Worm (Caenorhabditis elegans) whole organism, L2 larva: Measurements from ENCODE around the gene srd-32.

ENCODE experiments used
- C34F6.9 ChIP-seq: fragments of 150-350 bp; optimal IDR thresholded peaks from 2 replicates; lab custom pipeline; 2014; ENCODE audit warnings: missing biosample characterization, missing genetic modification characterization
- F13H6.1 ChIP-seq: sonication (generic microtip); optimal IDR thresholded peaks from 2 replicates; lab custom pipeline; 2016; ENCODE audit warnings: missing genetic modification characterization, missing compliant biosample characterization
- Y55F3AM.14 ChIP-seq: fragments of 200-800 bp; sonication (Bioruptor generic); optimal IDR thresholded peaks from 2 replicates; lab custom pipeline; 2018; ENCODE audit warnings: mild to moderate bottlenecking, missing genetic modification characterization, missing compliant biosample characterization
- ZK546.5 ChIP-seq: sonication (generic microtip); optimal IDR thresholded peaks from 2 replicates; lab custom pipeline; 2017; ENCODE audit warnings: missing biosample characterization, missing genetic modification characterization
- alr-1 ChIP-seq: fragments of 150-350 bp; optimal IDR thresholded peaks from 2 replicates; lab custom pipeline; 2014; ENCODE audit warnings: missing biosample characterization, missing genetic modification characterization
- aly-2 ChIP-seq: fragments of 150-350 bp; optimal IDR thresholded peaks from 2 replicates; lab custom pipeline; 2014; ENCODE audit warnings: missing biosample characterization, missing genetic modification characterization
- ama-1 ChIP-seq: fragments of 150-350 bp; optimal IDR thresholded peaks from 2 replicates; lab custom pipeline; 2018; ENCODE audit warnings: inconsistent platforms
- blmp-1 ChIP-seq: sonication (generic microtip); optimal IDR thresholded peaks from 2 replicates; lab custom pipeline; 2017; ENCODE audit warnings: missing genetic modification characterization, mild to moderate bottlenecking, missing compliant biosample characterization, antibody characterized with exemption, moderate library complexity; ENCODE audit not compliant: insufficient read depth
- ceh-16 ChIP-seq: fragments of 150-350 bp; optimal IDR thresholded peaks from 2 replicates; lab custom pipeline; 2014; ENCODE audit warnings: missing biosample characterization, missing genetic modification characterization
- ceh-82 ChIP-seq: fragments of 150-350 bp; optimal IDR thresholded peaks from 2 replicates; lab custom pipeline; 2014; ENCODE audit warnings: missing biosample characterization, missing genetic modification characterization
- crh-2 ChIP-seq: sonication (generic microtip); optimal IDR thresholded peaks from 2 replicates; lab custom pipeline; 2017; ENCODE audit warnings: missing biosample characterization, missing genetic modification characterization
- dmd-4 ChIP-seq: sonication (generic microtip); optimal IDR thresholded peaks from 2 replicates; lab custom pipeline; 2017; ENCODE audit warnings: missing biosample characterization, missing genetic modification characterization
- egl-27 ChIP-seq: sonication (generic microtip); optimal IDR thresholded peaks from 3 replicates; lab custom pipeline; 2017; ENCODE audit warnings: missing biosample characterization, missing genetic modification reagents, missing genetic modification characterization
- elt-1 ChIP-seq: fragments of 150-350 bp; optimal IDR thresholded peaks from 2 replicates; lab custom pipeline; 2014; ENCODE audit warnings: missing biosample characterization, missing genetic modification characterization
- elt-3 ChIP-seq: sonication (generic microtip); optimal IDR thresholded peaks from 2 replicates; lab custom pipeline; 2017; ENCODE audit warnings: missing biosample characterization, missing genetic modification characterization
- fos-1 ChIP-seq: fragments of 150-350 bp; optimal IDR thresholded peaks from 2 replicates; lab custom pipeline; 2014; ENCODE audit warnings: missing biosample characterization, missing genetic modification characterization
- gmeb-1 ChIP-seq: fragments of 150-350 bp; optimal IDR thresholded peaks from 2 replicates; lab custom pipeline; 2014; ENCODE audit warnings: missing biosample characterization, missing genetic modification characterization
- lin-11 ChIP-seq: fragments of 150-350 bp; sonication (generic microtip); optimal IDR thresholded peaks from 2 replicates; lab custom pipeline; 2014; ENCODE audit warnings: missing biosample characterization, missing genetic modification characterization, inconsistent platforms, mixed read lengths
- lin-13 ChIP-seq: fragments of 150-350 bp; optimal IDR thresholded peaks from 2 replicates; lab custom pipeline; 2014; ENCODE audit warnings: missing biosample characterization, missing genetic modification reagents, missing genetic modification characterization
- lin-39 ChIP-seq: fragments of 150-350 bp; optimal IDR thresholded peaks from 2 replicates; lab custom pipeline; 2014; ENCODE audit warnings: missing biosample characterization, missing genetic modification reagents, missing genetic modification characterization
- lsy-2 ChIP-seq, 2 experiments: fragments of 150-350 bp in 1 of 2; sonication (generic microtip) in 1 of 2; optimal IDR thresholded peaks; 2 replicates each; lab custom pipeline; 2014 to 2017; ENCODE audit warnings: missing biosample characterization in 2 of 2, missing genetic modification characterization in 2 of 2
- mbf-1 ChIP-seq: sonication (generic microtip); optimal IDR thresholded peaks from 2 replicates; lab custom pipeline; 2017; ENCODE audit warnings: missing biosample characterization, missing genetic modification characterization
- mdl-1 ChIP-seq, 2 experiments: fragments of 150-350 bp in 1 of 2; sonication (generic microtip) in 1 of 2; optimal IDR thresholded peaks; 2 replicates each; lab custom pipeline; 2017; ENCODE audit warnings: missing biosample characterization in 2 of 2, missing genetic modification characterization in 2 of 2
- nhr-11 ChIP-seq: fragments of 150-350 bp; optimal IDR thresholded peaks from 2 replicates; lab custom pipeline; 2014; ENCODE audit warnings: missing biosample characterization, missing genetic modification characterization
- nhr-129 ChIP-seq: fragments of 150-350 bp; optimal IDR thresholded peaks from 2 replicates; lab custom pipeline; 2014; ENCODE audit warnings: missing biosample characterization, missing genetic modification characterization
- nhr-21 ChIP-seq: fragments of 150-350 bp; optimal IDR thresholded peaks from 2 replicates; lab custom pipeline; 2014; ENCODE audit warnings: missing biosample characterization, missing genetic modification characterization
- nhr-237 ChIP-seq: fragments of 150-350 bp; optimal IDR thresholded peaks from 2 replicates; lab custom pipeline; 2014; ENCODE audit warnings: missing biosample characterization, missing genetic modification characterization
- nhr-25 ChIP-seq: fragments of 150-350 bp; sonication (generic microtip); optimal IDR thresholded peaks from 3 replicates; lab custom pipeline; 2014; ENCODE audit warnings: missing biosample characterization, missing genetic modification characterization
- nhr-77 ChIP-seq: fragments of 150-350 bp; optimal IDR thresholded peaks from 2 replicates; lab custom pipeline; 2014; ENCODE audit warnings: missing biosample characterization, missing genetic modification characterization
- sem-4 ChIP-seq: fragments of 150-350 bp; optimal IDR thresholded peaks from 2 replicates; lab custom pipeline; 2014; ENCODE audit warnings: missing biosample characterization, missing genetic modification reagents, missing genetic modification characterization
- skn-1 ChIP-seq: sonication (generic microtip); optimal IDR thresholded peaks from 2 replicates; lab custom pipeline; 2017; ENCODE audit warnings: missing biosample characterization, missing genetic modification characterization
- sma-3 ChIP-seq: sonication (generic microtip); optimal IDR thresholded peaks from 2 replicates; lab custom pipeline; 2016; ENCODE audit warnings: missing genetic modification reagents, missing genetic modification characterization, missing compliant biosample characterization
- sma-9 ChIP-seq, 2 experiments: fragments of 150-350 bp in 1 of 2; sonication (generic microtip) in 1 of 2; optimal IDR thresholded peaks; 2 replicates each; lab custom pipeline; 2014 to 2016; ENCODE audit warnings: missing genetic modification characterization in 2 of 2, mild to moderate bottlenecking in 1 of 2, missing biosample characterization in 1 of 2, missing compliant biosample characterization in 1 of 2, missing genetic modification reagents in 1 of 2, moderate library complexity in 1 of 2
- snpc-4 ChIP-seq: fragments of 150-350 bp; optimal IDR thresholded peaks from 2 replicates; lab custom pipeline; 2014; ENCODE audit warnings: missing biosample characterization, missing genetic modification characterization
- unc-39 ChIP-seq: fragments of 150-350 bp; optimal IDR thresholded peaks from 2 replicates; lab custom pipeline; 2014; ENCODE audit warnings: missing biosample characterization, missing genetic modification characterization
- unc-55 ChIP-seq: fragments of 150-350 bp; sonication (generic microtip); optimal IDR thresholded peaks from 3 replicates; lab custom pipeline; 2014; ENCODE audit warnings: missing biosample characterization, missing genetic modification reagents, missing genetic modification characterization
- unc-62 ChIP-seq: fragments of 150-350 bp; optimal IDR thresholded peaks from 2 replicates; lab custom pipeline; 2014; ENCODE audit warnings: missing biosample characterization, missing genetic modification reagents, missing genetic modification characterization
- zag-1 ChIP-seq: fragments of 150-350 bp; optimal IDR thresholded peaks from 2 replicates; lab custom pipeline; 2014; ENCODE audit warnings: missing biosample characterization, missing genetic modification characterization
- ztf-1 ChIP-seq: fragments of 200-800 bp; sonication (Bioruptor generic); conservative IDR thresholded peaks from 2 replicates; pipeline ENCODE4 v1.3.6; 2022; ENCODE audit warnings: missing genetic modification characterization, missing compliant biosample characterization
- ztf-11 ChIP-seq: sonication (generic microtip); optimal IDR thresholded peaks from 2 replicates; lab custom pipeline; 2017; ENCODE audit warnings: missing biosample characterization, missing genetic modification characterization
- ztf-4 ChIP-seq: fragments of 150-350 bp; optimal IDR thresholded peaks from 2 replicates; lab custom pipeline; 2014; ENCODE audit warnings: missing biosample characterization, missing genetic modification characterization

srd-32 gene

DNA sequence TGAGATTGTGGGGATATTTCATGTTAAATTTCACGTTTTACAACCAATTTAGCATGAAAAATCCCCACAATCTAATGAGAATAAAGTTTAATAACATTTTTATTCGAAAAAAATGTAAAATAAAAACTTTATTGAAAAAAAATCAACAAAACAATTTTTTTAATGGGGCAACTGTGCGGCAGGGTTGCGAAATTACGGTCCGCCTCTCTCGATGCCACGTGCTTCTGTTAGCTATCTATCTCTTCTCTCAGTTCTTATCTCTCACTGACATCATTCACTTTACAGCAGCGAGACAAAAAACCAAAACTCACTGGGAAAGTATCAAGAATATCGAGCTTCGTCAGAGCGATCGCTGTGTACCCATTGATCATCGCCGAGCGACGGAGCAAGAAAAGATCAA lies 44.9 kb upstream of the srd-32 start (continued):
- TF ChIP-seq sem-4 (tag; lab: Kevin White, UChicago) (no peak), fos-1 (tag; lab: Kevin White, UChicago) (peak; percentile 15)

DNA sequence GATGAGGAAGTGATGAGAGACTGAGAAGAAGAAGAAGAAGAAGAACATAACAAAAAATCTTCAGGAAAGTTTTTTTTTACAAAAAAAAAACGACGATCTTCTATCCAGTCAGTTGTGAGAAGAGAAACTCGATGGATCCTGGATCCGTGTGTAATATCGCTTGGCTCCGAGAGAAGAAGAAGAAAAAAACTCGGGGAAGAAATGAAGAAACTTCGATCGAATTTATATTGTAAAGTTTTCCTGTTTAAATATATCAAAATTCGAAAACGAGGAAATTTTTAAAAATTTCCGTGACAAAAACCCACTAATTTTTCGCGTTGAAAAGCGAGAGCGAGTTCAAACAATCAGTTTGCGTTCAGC lies 42.2 kb upstream of the srd-32 start, which contains the start of gene adss-1:
Gene adss-1, minus strand, starts transcription at position 101 of the 360 bp plus-strand sequence.
- TF ChIP-seq sma-9 (GFP tag; optimal IDR thresholded peaks at IDR 0.05; lab: Kevin White, UChicago) (no peak), sma-9 (tag; optimal IDR thresholded peaks at IDR 0.05; lab: Kevin White, UChicago) (no peak), nhr-237 (no peak), sem-4 (tag; lab: Kevin White, UChicago) (no peak), ceh-16 (tag; lab: Kevin White, UChicago) (no peak), F13H6.1 (tag; lab: Kevin White, UChicago) (no peak), nhr-11 (tag; lab: Kevin White, UChicago) (no peak), sma-3 (GFP tag; lab: Kevin White, UChicago) (no peak), nhr-21 (tag; lab: Kevin White, UChicago) (no peak), lin-13 (GFP tag; lab: Kevin White, UChicago) (no peak), ZK546.5 (tag; lab: Kevin White, UChicago) (no peak), elt-1 (tag; lab: Kevin White, UChicago) (no peak), unc-62 (GFP tag; lab: Kevin White, UChicago) (no peak), elt-3 (tag; lab: Kevin White, UChicago) (no peak), aly-2 (no peak), C34F6.9 (tag; lab: Kevin White, UChicago) (no peak), blmp-1 (tag; lab: Kevin White, UChicago) (no peak), mbf-1 (tag; lab: Kevin White, UChicago) (no peak), egl-27 (no peak), unc-55 (GFP tag; lab: Kevin White, UChicago) (no peak), lsy-2 (tag; optimal IDR thresholded peaks at IDR 0.05; lab: Kevin White, UChicago) (no peak)

DNA sequence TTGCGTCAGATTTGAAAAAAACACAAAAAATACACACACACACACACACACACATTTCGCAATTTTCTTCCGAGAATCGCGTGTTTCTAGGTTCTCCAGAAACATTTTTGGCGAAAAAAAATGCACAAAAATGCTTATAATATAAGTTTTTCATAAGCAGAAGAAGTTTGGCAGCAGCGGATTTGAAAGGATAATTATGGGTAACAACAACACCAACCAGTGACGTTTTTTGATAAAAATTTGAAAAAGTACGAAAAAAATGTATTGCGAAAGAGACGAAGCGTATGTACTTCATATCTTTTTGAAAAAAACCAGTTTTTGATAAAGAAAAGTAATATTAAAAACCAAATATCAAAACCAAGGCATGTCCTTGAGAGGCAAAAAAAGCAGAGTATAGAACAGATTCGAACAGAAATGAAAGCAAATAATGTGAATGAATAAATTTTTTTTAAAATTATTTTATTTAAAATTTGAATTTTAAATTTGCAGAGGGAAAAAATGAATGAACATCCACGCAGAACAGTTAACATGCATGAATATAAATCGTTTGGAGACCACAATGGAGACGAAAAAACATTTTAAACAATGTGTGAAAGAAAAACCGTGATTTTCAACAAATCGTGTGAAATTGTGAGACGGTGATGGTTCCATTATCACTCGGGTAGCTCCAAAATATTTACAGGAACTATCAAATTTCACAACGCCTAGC lies 41.6 kb upstream of the srd-32 start:
- TF ChIP-seq ama-1 (lab: Kevin White, UChicago) (peak; percentile 54), blmp-1 (tag; lab: Kevin White, UChicago) (no peak), lin-39 (tag; lab: Kevin White, UChicago) (no peak), elt-3 (tag; lab: Kevin White, UChicago) (no peak), nhr-25 (tag; lab: Kevin White, UChicago) (peak; percentile 51), C34F6.9 (tag; lab: Kevin White, UChicago) (peak; percentile 47), mbf-1 (tag; lab: Kevin White, UChicago) (no peak), lin-13 (GFP tag; lab: Kevin White, UChicago) (peak; percentile 64), ztf-11 (tag; lab: Kevin White, UChicago) (no peak), ztf-1 (GFP tag; lab: Robert Waterston, UW) (no peak), nhr-129 (peak; percentile 56), gmeb-1 (tag; lab: Kevin White, UChicago) (peak; percentile 29), unc-55 (GFP tag; lab: Kevin White, UChicago) (peak; percentile 25), ztf-4 (tag; lab: Kevin White, UChicago) (peak; percentile 95), snpc-4 (no peak), lsy-2 (tag; optimal IDR thresholded peaks at IDR 0.05; lab: Kevin White, UChicago) (peak in 1 of 2 experiments; percentile 30), mdl-1 (tag; optimal IDR thresholded peaks at IDR 0.05; lab: Kevin White, UChicago) (no peak), Y55F3AM.14 (GFP tag; lab: Kevin White, UChicago) (peak; percentile 92), sma-3 (GFP tag; lab: Kevin White, UChicago) (peak; percentile 7), crh-2 (peak; percentile 33)

DNA sequence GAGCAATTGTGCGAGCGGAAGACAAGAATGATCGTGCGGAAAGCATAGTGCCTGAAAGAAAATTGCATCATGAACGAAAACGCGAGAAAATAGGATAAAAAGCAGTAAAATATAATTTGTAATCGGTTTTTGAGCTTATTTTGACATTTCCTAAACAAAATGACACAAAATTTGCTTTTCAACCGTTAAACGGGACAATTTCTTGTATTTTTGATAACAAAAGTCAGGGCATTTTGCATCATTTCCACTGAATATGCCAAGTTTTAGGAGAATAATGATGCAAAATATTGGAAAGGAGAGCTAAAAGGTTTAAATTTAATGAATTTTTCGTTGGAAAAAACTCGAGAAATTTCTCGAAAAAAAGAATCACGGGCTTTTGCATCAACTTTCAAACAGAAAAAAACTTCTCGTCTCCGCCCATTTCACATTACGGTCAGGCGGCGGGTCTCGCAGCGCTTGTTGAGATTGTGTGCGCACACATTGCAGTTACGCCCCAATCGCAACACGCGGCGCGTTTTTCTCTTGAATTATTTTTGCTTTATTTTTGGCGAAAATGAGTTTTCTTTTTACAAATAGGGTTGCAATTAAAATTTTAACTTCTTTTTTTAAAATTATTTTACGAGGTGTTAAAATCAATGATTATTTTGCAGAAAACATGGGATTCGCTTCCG lies 38.6 kb upstream of the srd-32 start, which contains the start of the genes hsp-6 and C37H5.5:
Gene hsp-6, minus strand, starts transcription at position 51 of the 671 bp plus-strand sequence.
Gene C37H5.5, plus strand, starts transcription at position 651 of the 671 bp plus-strand sequence.
- TF ChIP-seq unc-39 (tag; lab: Kevin White, UChicago) (no peak), egl-27 (no peak), nhr-237 (no peak), nhr-25 (tag; lab: Kevin White, UChicago) (peak; percentile 68), sma-9 (GFP tag; optimal IDR thresholded peaks at IDR 0.05; lab: Kevin White, UChicago) (peak; percentile 82), sma-9 (tag; optimal IDR thresholded peaks at IDR 0.05; lab: Kevin White, UChicago) (no peak), ceh-82 (tag; lab: Kevin White, UChicago) (peak; percentile 76), sem-4 (tag; lab: Kevin White, UChicago) (no peak), mdl-1 (tag; optimal IDR thresholded peaks at IDR 0.05; lab: Kevin White, UChicago) (peak in 1 of 2 experiments; percentile 10), nhr-21 (tag; lab: Kevin White, UChicago) (peak; percentile 49), alr-1 (no peak), skn-1 (tag; lab: Kevin White, UChicago) (no peak), F13H6.1 (tag; lab: Kevin White, UChicago) (peak; percentile 82), sma-3 (GFP tag; lab: Kevin White, UChicago) (peak; percentile 84), C34F6.9 (tag; lab: Kevin White, UChicago) (peak; percentile 70), lin-11 (tag; lab: Kevin White, UChicago) (peak; percentile 89), unc-62 (GFP tag; lab: Kevin White, UChicago) (no peak), Y55F3AM.14 (GFP tag; lab: Kevin White, UChicago) (peak; percentile 59), zag-1 (tag; lab: Kevin White, UChicago) (peak; percentile 49), ztf-4 (tag; lab: Kevin White, UChicago) (peak; percentile 75), elt-3 (tag; lab: Kevin White, UChicago) (no peak), nhr-11 (tag; lab: Kevin White, UChicago) (no peak), nhr-77 (tag; lab: Kevin White, UChicago) (no peak), ama-1 (lab: Kevin White, UChicago) (peak; percentile 31), dmd-4 (tag; lab: Kevin White, UChicago) (no peak), ztf-1 (GFP tag; lab: Robert Waterston, UW) (no peak)
